Fruit fly (Drosophila melanogaster): Measurements from ENCODE around the gene Tomosyn.

- TF ChIP-seq CTCF (optimal IDR thresholded peaks at IDR 0.05): no peak
- no peak for TF ChIP-seq CG8478 (optimal IDR thresholded peaks at IDR 0.05)
Measured at dm6 chrX:12595610-12596336, 35.6 kb upstream of the Tomosyn start, which contains the start of the genes CG1824 and Sec16.
